Worm (Caenorhabditis elegans): ENCODE results near the gene F52C9.5.
A peak's percentile ranks its signal among the peaks of the same experiment; 100 is the strongest.

Gene F52C9.5

DNA sequence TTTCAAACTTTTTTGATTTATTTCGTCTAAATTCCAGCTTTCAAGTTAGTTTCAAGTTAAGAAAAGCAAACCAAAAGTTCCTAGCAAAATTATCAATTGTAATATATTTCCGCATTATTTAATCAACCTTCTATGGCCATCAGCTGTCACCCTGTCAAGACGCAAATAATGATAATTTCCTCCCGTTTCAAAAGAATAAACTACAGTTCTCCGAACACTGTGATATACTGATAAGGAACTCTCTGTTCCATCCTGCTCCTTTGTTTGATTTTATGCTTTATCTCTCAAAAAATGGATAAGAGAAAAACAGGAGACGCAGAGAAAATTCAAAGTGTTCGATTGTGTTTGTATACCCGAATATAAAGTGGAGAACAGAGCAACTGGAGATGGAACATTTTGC is 10.7 kb upstream of the F52C9.5 start:
- no peak for TF ChIP-seq ceh-9 (tag; optimal IDR thresholded peaks at IDR 0.05)
- TF ChIP-seq F13H6.1 (tag; optimal IDR thresholded peaks at IDR 0.05): no peak
- TF ChIP-seq ceh-48 (tag; optimal IDR thresholded peaks at IDR 0.05): no peak
- peak; percentile 23 for TF ChIP-seq elt-2 (tag; optimal IDR thresholded peaks at IDR 0.05)

DNA sequence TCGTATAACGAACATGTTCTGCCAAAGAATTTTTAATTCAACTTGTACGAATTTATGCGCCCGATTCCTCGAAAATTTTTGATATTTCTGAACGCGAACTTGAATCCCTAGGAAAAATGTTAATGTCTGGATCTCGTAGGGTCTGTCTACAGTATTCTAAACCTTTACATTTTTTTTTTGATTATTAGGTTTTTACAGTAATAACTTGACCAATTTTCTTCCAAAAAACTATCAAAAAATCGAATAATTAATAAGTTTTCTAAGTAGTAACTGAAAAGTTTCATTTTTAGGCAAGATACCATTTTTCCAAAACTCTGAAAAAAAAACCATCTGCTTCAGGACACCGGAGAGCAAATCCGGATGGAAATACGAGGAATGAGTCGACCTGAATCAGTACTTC is 7.7 kb upstream of the F52C9.5 start:
- TF ChIP-seq unc-86 (tag; optimal IDR thresholded peaks at IDR 0.05) (no peak), T23F11.4 (GFP tag; optimal IDR thresholded peaks at IDR 0.05) (no peak), pros-1 (tag; optimal IDR thresholded peaks at IDR 0.05) (no peak), C38D4.7 (GFP tag; optimal IDR thresholded peaks at IDR 0.05) (no peak), fkh-6 (tag; optimal IDR thresholded peaks at IDR 0.05) (no peak), eyg-1 (tag; optimal IDR thresholded peaks at IDR 0.05) (no peak), ceh-18 (tag; optimal IDR thresholded peaks at IDR 0.05) (no peak), unc-55 (GFP tag; optimal IDR thresholded peaks at IDR 0.05) (no peak), hlh-8 (tag; optimal IDR thresholded peaks at IDR 0.05) (no peak), hlh-30 (tag; optimal IDR thresholded peaks at IDR 0.05; ENCODE audit: insufficient read depth) (no peak), rnt-1 (tag; optimal IDR thresholded peaks at IDR 0.05) (no peak), nhr-11 (tag; optimal IDR thresholded peaks at IDR 0.05) (no peak)

DNA sequence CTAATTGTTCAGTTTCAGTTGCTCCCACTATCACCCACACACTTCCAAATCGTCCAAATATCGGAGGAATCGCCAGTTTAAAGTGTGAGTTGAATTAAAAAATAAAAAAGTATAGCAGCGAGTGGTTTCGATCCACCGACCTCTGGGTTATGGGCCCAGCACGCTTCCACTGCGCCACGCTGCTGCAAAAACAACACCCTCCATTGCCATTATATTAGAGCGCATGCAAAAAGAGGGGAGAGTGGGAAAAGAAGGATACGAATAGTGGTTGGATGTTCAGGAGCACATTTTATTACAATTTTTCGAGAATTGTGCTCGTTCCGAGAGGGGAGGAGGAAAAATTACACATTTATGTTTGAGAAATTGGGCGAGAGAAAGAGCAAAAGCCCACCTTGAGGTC is 7.2 kb upstream of the F52C9.5 start:
- TF ChIP-seq K02D7.2 (tag; optimal IDR thresholded peaks at IDR 0.05) (peak; percentile 80), hlh-15 (tag; optimal IDR thresholded peaks at IDR 0.05) (peak; percentile 63), nhr-232 (tag; optimal IDR thresholded peaks at IDR 0.05) (peak; percentile 85), nfya-1 (tag; optimal IDR thresholded peaks at IDR 0.05) (peak; percentile 68), tbx-7 (tag; optimal IDR thresholded peaks at IDR 0.05) (peak; percentile 13), hlh-8 (tag; optimal IDR thresholded peaks at IDR 0.05) (peak; percentile 73), lin-11 (tag; optimal IDR thresholded peaks at IDR 0.05) (peak; percentile 66), elt-2 (tag; optimal IDR thresholded peaks at IDR 0.05) (peak; percentile 84), tbx-2 (tag; optimal IDR thresholded peaks at IDR 0.05) (peak; percentile 83), C38D4.7 (GFP tag; optimal IDR thresholded peaks at IDR 0.05) (peak; percentile 85), ceh-45 (GFP tag; IDR thresholded peaks at IDR 0.05) (peak; percentile 80), eyg-1 (tag; optimal IDR thresholded peaks at IDR 0.05) (peak; percentile 63), K09A11.1 (tag; optimal IDR thresholded peaks at IDR 0.05; ENCODE audit: insufficient read depth) (peak; percentile 70), pax-1 (tag; optimal IDR thresholded peaks at IDR 0.05) (no peak), ttx-3 (tag; optimal IDR thresholded peaks at IDR 0.05) (peak; percentile 85), rnt-1 (tag; optimal IDR thresholded peaks at IDR 0.05) (peak; percentile 82), pros-1 (tag; optimal IDR thresholded peaks at IDR 0.05) (no peak), ceh-22 (tag; optimal IDR thresholded peaks at IDR 0.05) (no peak), F13H6.1 (tag; optimal IDR thresholded peaks at IDR 0.05) (peak; percentile 91), ceh-19 (GFP tag; optimal IDR thresholded peaks at IDR 0.05) (peak; percentile 87), fkh-6 (tag; optimal IDR thresholded peaks at IDR 0.05) (peak; percentile 89), zip-5 (tag; optimal IDR thresholded peaks at IDR 0.05) (peak; percentile 33), sox-2 (GFP tag; IDR thresholded peaks at IDR 0.05) (peak; percentile 78), nhr-11 (tag; optimal IDR thresholded peaks at IDR 0.05) (no peak), ztf-16 (tag; optimal IDR thresholded peaks at IDR 0.05) (peak; percentile 81), unc-3 (GFP tag; conservative IDR thresholded peaks at IDR 0.05) (peak; percentile 82), unc-3 (tag; optimal IDR thresholded peaks at IDR 0.05) (peak; percentile 78), ceh-48 (tag; optimal IDR thresholded peaks at IDR 0.05) (peak; percentile 75), unc-55 (GFP tag; optimal IDR thresholded peaks at IDR 0.05) (no peak), unc-42 (tag; optimal IDR thresholded peaks at IDR 0.05) (no peak), ceh-14 (tag; optimal IDR thresholded peaks at IDR 0.05) (peak; percentile 89), ceh-18 (tag; optimal IDR thresholded peaks at IDR 0.05) (peak; percentile 85), fkh-10 (GFP tag; optimal IDR thresholded peaks at IDR 0.05) (peak; percentile 34), odd-2 (tag; optimal IDR thresholded peaks at IDR 0.05) (peak; percentile 67), che-1 (tag; optimal IDR thresholded peaks at IDR 0.05) (peak; percentile 90), Y22D7AL.16 (tag; optimal IDR thresholded peaks at IDR 0.05) (peak; percentile 80), ref-2 (tag; optimal IDR thresholded peaks at IDR 0.05) (peak; percentile 87), ama-1 (optimal IDR thresholded peaks at IDR 0.05) (no peak), dmd-4 (tag; optimal IDR thresholded peaks at IDR 0.05; ENCODE audit: borderline replicate concordance) (peak; percentile 73), ceh-24 (tag; optimal IDR thresholded peaks at IDR 0.05) (peak; percentile 41), hlh-30 (tag; optimal IDR thresholded peaks at IDR 0.05; ENCODE audit: insufficient read depth) (peak; percentile 33), pat-9 (tag; optimal IDR thresholded peaks at IDR 0.05) (peak; percentile 88), elt-4 (tag; optimal IDR thresholded peaks at IDR 0.05) (no peak), unc-86 (tag; optimal IDR thresholded peaks at IDR 0.05) (peak; percentile 87), fax-1 (tag; optimal IDR thresholded peaks at IDR 0.05) (peak; percentile 87)
